Fruit fly (Drosophila melanogaster) whole organism, embryonic: ENCODE measurements around the gene Ugt303B1.

Experiments
- Adf1 ChIP-seq: fragments of 200-800 bp; sonication (Bioruptor generic); IDR thresholded peaks from 2 replicates; pipeline ENCODE4 v1.3.6; 2022; ENCODE audit warnings: missing biosample characterization, missing genetic modification characterization
- Antp ChIP-seq: fragments of 200-800 bp; sonication (Bioruptor generic); optimal IDR thresholded peaks from 3 replicates; lab custom pipeline; 2016; ENCODE audit warnings: missing biosample characterization, missing genetic modification characterization
- CG10979 ChIP-seq: fragments of 200-800 bp; sonication (Bioruptor generic); optimal IDR thresholded peaks from 2 replicates; lab custom pipeline; 2018; ENCODE audit warnings: missing biosample characterization, mild to moderate bottlenecking, missing genetic modification characterization, moderate library complexity
- CG12071 ChIP-seq: fragments of 200-800 bp; sonication (Bioruptor generic); optimal IDR thresholded peaks from 3 replicates; lab custom pipeline; 2018; ENCODE audit warnings: missing biosample characterization, mild to moderate bottlenecking, missing genetic modification characterization
- CG1647 ChIP-seq: fragments of 200-800 bp; sonication (Bioruptor generic); optimal IDR thresholded peaks from 3 replicates; lab custom pipeline; 2016; ENCODE audit warnings: missing biosample characterization, missing genetic modification characterization
- CG2199 ChIP-seq: fragments of 200-800 bp; sonication (Bioruptor generic); IDR thresholded peaks from 3 replicates; pipeline ENCODE4 v1.3.6; 2022; ENCODE audit warnings: missing biosample characterization, missing genetic modification characterization
- CG2889 ChIP-seq: fragments of 200-800 bp; sonication (Bioruptor generic); IDR thresholded peaks from 3 replicates; pipeline ENCODE4 v1.3.6; 2022; ENCODE audit warnings: missing biosample characterization, missing genetic modification characterization
- CG31224 ChIP-seq: fragments of 200-800 bp; sonication (Bioruptor generic); IDR thresholded peaks from 2 replicates; pipeline ENCODE4 v1.3.6; 2022; ENCODE audit warnings: missing biosample characterization, missing genetic modification characterization
- CG31441 ChIP-seq: fragments of 200-800 bp; sonication (Bioruptor generic); IDR thresholded peaks from 2 replicates; pipeline ENCODE4 v1.3.6; 2022; ENCODE audit warnings: missing biosample characterization, missing genetic modification characterization
- CG3163 ChIP-seq: fragments of 200-800 bp; sonication (Bioruptor generic); optimal IDR thresholded peaks from 3 replicates; lab custom pipeline; 2016; ENCODE audit warnings: missing biosample characterization, missing genetic modification characterization
- CG32772 ChIP-seq: fragments of 200-800 bp; sonication (Bioruptor generic); IDR thresholded peaks from 2 replicates; pipeline ENCODE4 v1.3.6; 2022; ENCODE audit warnings: missing biosample characterization, missing genetic modification characterization
- CG3407 ChIP-seq: fragments of 200-800 bp; sonication (Bioruptor generic); optimal IDR thresholded peaks from 2 replicates; lab custom pipeline; 2018; ENCODE audit warnings: missing biosample characterization, mild to moderate bottlenecking, missing genetic modification characterization
- CG34376 ChIP-seq: fragments of 200-800 bp; sonication (Bioruptor generic); optimal IDR thresholded peaks from 2 replicates; lab custom pipeline; 2018; ENCODE audit warnings: missing biosample characterization, mild to moderate bottlenecking, missing genetic modification characterization
- CG43689 ChIP-seq: fragments of 200-800 bp; sonication (Bioruptor generic); IDR thresholded peaks from 2 replicates; pipeline ENCODE4 v1.3.6; 2022; ENCODE audit warnings: missing biosample characterization, missing genetic modification characterization
- CG4820 ChIP-seq: fragments of 200-800 bp; sonication (Bioruptor generic); optimal IDR thresholded peaks from 3 replicates; lab custom pipeline; 2016; ENCODE audit warnings: missing biosample characterization, missing genetic modification characterization
- CG8388 ChIP-seq: fragments of 200-800 bp; sonication (Bioruptor generic); optimal IDR thresholded peaks from 2 replicates; lab custom pipeline; 2019; ENCODE audit warnings: missing biosample characterization, mild to moderate bottlenecking, missing genetic modification characterization, moderate library complexity
- Chrac-16 ChIP-seq: fragments of 200-800 bp; sonication (Bioruptor generic); optimal IDR thresholded peaks from 3 replicates; lab custom pipeline; 2016; ENCODE audit warnings: missing biosample characterization, missing genetic modification characterization
- Deaf1 ChIP-seq: fragments of 200-800 bp; optimal IDR thresholded peaks from 3 replicates; lab custom pipeline; 2019; ENCODE audit warnings: missing biosample characterization, mild to moderate bottlenecking, missing genetic modification characterization, moderate library complexity
- Ets65A ChIP-seq: fragments of 200-800 bp; sonication (Bioruptor generic); peaks from one replicate; lab custom pipeline; 2016; ENCODE audit warnings: missing biosample characterization, missing genetic modification characterization
- GATAe ChIP-seq: fragments of 200-800 bp; sonication (Bioruptor generic); conservative IDR thresholded peaks from 2 replicates; pipeline ENCODE4 v1.3.6; 2022; ENCODE audit warnings: missing biosample characterization, missing genetic modification characterization
- HLH54F ChIP-seq: fragments of 200-800 bp; sonication (Bioruptor generic); optimal IDR thresholded peaks from 3 replicates; lab custom pipeline; 2016; ENCODE audit warnings: missing biosample characterization, missing genetic modification characterization
- Jarid2 ChIP-seq: fragments of 200-800 bp; sonication (Bioruptor generic); optimal IDR thresholded peaks from 3 replicates; lab custom pipeline; 2017; ENCODE audit warnings: mild to moderate bottlenecking, missing biosample characterization, missing genetic modification reagents, missing genetic modification characterization
- MBD-R2 ChIP-seq: fragments of 200-800 bp; sonication (Bioruptor generic); IDR thresholded peaks from 2 replicates; pipeline ENCODE4 v1.3.6; 2022; ENCODE audit warnings: missing biosample characterization, missing genetic modification characterization
- Med ChIP-seq: fragments of 200-800 bp; sonication (Bioruptor generic); peaks from one replicate; lab custom pipeline; 2016; ENCODE audit warnings: missing biosample characterization, missing genetic modification characterization, mild to moderate bottlenecking, inconsistent platforms, moderate library complexity
- NK7.1 ChIP-seq: fragments of 200-800 bp; sonication (Bioruptor generic); optimal IDR thresholded peaks from 3 replicates; lab custom pipeline; 2016; ENCODE audit warnings: missing biosample characterization, missing genetic modification characterization
- NfI ChIP-seq: fragments of 200-800 bp; sonication (Bioruptor generic); optimal IDR thresholded peaks from 3 replicates; lab custom pipeline; 2018; ENCODE audit warnings: missing biosample characterization, mild to moderate bottlenecking, missing genetic modification characterization, moderate library complexity
- Optix ChIP-seq: fragments of 200-800 bp; sonication (Bioruptor generic); IDR thresholded peaks from 3 replicates; pipeline ENCODE4 v1.3.6; 2022; ENCODE audit warnings: missing biosample characterization, missing genetic modification characterization
- Side ChIP-seq: fragments of 200-800 bp; sonication (Bioruptor generic); optimal IDR thresholded peaks from 2 replicates; lab custom pipeline; 2016; ENCODE audit warnings: missing biosample characterization, missing genetic modification characterization
- Trl ChIP-seq, 3 experiments: fragments of >200 bp in 2 of 3; fragments of 200-800 bp in 1 of 3; sonication (Bioruptor generic) in 1 of 3; optimal IDR thresholded peaks; 2 replicates in 1 of 3; 3 replicates in 2 of 3; lab custom pipeline; 2016 to 2017; ENCODE audit warnings: missing biosample characterization in 1 of 3, missing genetic modification characterization in 1 of 3
- abd-A ChIP-seq: fragments of 200-800 bp; sonication (Bioruptor generic); optimal IDR thresholded peaks from 3 replicates; lab custom pipeline; 2019; ENCODE audit warnings: missing biosample characterization, mild to moderate bottlenecking, missing genetic modification characterization, moderate library complexity
- ac ChIP-seq: fragments of 200-800 bp; sonication (Bioruptor generic); optimal IDR thresholded peaks from 3 replicates; lab custom pipeline; 2017; ENCODE audit warnings: missing biosample characterization, mild to moderate bottlenecking, missing genetic modification characterization
- ara ChIP-seq: fragments of 200-800 bp; sonication (Bioruptor generic); IDR thresholded peaks from 2 replicates; pipeline ENCODE4 v1.3.6; 2022; ENCODE audit warnings: missing biosample characterization, missing genetic modification characterization
- bigmax ChIP-seq: fragments of 200-800 bp; sonication (Bioruptor generic); optimal IDR thresholded peaks from 2 replicates; lab custom pipeline; 2018; ENCODE audit warnings: missing biosample characterization, mild to moderate bottlenecking, missing genetic modification characterization
- cato ChIP-seq: fragments of 200-800 bp; sonication (Bioruptor generic); optimal IDR thresholded peaks from 2 replicates; lab custom pipeline; 2016; ENCODE audit warnings: missing biosample characterization, missing genetic modification characterization, borderline replicate concordance
- dpn ChIP-seq, 2 experiments: fragments of 200-800 bp; sonication (Bioruptor generic); optimal IDR thresholded peaks; 3 replicates each; lab custom pipeline; 2016; ENCODE audit warnings: missing biosample characterization in 2 of 2, missing genetic modification characterization in 2 of 2
- exex ChIP-seq: fragments of 200-800 bp; sonication (Bioruptor generic); optimal IDR thresholded peaks from 4 replicates; lab custom pipeline; 2018; ENCODE audit warnings: missing biosample characterization, mild to moderate bottlenecking, missing genetic modification characterization, moderate library complexity
- jing ChIP-seq: fragments of 200-800 bp; sonication (Bioruptor generic); optimal IDR thresholded peaks from 2 replicates; lab custom pipeline; 2018; ENCODE audit warnings: missing biosample characterization, mild to moderate bottlenecking, missing genetic modification characterization
- jumu ChIP-seq: fragments of 200-800 bp; sonication (Bioruptor generic); optimal IDR thresholded peaks from 3 replicates; lab custom pipeline; 2016; ENCODE audit warnings: missing biosample characterization, missing genetic modification characterization
- lilli ChIP-seq: fragments of 200-800 bp; sonication (Bioruptor generic); optimal IDR thresholded peaks from 3 replicates; lab custom pipeline; 2016; ENCODE audit warnings: missing biosample characterization, missing genetic modification characterization
- onecut ChIP-seq: fragments of 200-800 bp; sonication (Bioruptor generic); IDR thresholded peaks from 2 replicates; pipeline ENCODE4 v1.3.6; 2022; ENCODE audit warnings: missing biosample characterization, missing genetic modification characterization
- otp ChIP-seq: fragments of 200-800 bp; sonication (Bioruptor generic); IDR thresholded peaks from 3 replicates; pipeline ENCODE4, ENCODE4 v1.3.6; 2022; ENCODE audit warnings: missing biosample characterization, missing genetic modification characterization
- tup ChIP-seq: fragments of 200-800 bp; sonication (Bioruptor generic); optimal IDR thresholded peaks from 2 replicates; lab custom pipeline; 2016; ENCODE audit warnings: missing biosample characterization, mild to moderate bottlenecking, missing genetic modification characterization, moderate library complexity
- tx ChIP-seq: fragments of 200-800 bp; sonication (Bioruptor generic); optimal IDR thresholded peaks from 2 replicates; lab custom pipeline; 2016; ENCODE audit warnings: missing biosample characterization, missing genetic modification characterization
- zen ChIP-seq: fragments of 200-800 bp; sonication (Bioruptor generic); optimal IDR thresholded peaks from 3 replicates; lab custom pipeline; 2018; ENCODE audit warnings: missing biosample characterization, mild to moderate bottlenecking, missing genetic modification characterization, moderate library complexity

The Ugt303B1 gene

DNA sequence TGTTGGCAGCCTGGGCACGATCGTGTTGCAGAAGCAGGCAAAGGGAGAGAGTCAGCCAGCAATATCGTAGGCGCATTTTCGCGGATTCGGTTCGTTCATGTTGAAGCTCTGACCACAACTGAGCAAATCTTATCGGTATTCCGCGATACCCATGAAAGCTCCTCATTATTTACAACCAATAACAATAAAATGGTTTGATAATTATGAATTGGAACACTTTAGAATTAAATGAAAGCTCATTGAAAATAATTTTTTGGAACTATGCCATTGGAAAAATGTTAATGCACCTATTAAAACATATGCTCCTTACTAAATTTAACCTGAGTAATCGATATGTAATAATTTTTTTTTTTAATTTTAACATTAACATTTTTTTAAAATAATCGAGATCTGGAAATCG is at the start of gene Ugt303B1:
Ugt303B1 (minus strand) TSS at position 101 of the 400 bp plus-strand sequence.
- no peak for TF ChIP-seq MBD-R2
- no peak for TF ChIP-seq Deaf1
- no peak for TF ChIP-seq CG12071 (GFP tag; lab: Kevin White, UChicago)
- no peak for TF ChIP-seq HLH54F (GFP tag; lab: Kevin White, UChicago)
- TF ChIP-seq CG8388 (GFP tag; lab: Kevin White, UChicago), result no peak
- no peak for TF ChIP-seq lilli (GFP tag; lab: Kevin White, UChicago)
- TF ChIP-seq tup (GFP tag; lab: Kevin White, UChicago), result no peak
- TF ChIP-seq NK7.1 (GFP tag; lab: Kevin White, UChicago), result no peak
- TF ChIP-seq CG34376 (GFP tag; lab: Kevin White, UChicago), result peak; percentile 34
- peak; percentile 45 for TF ChIP-seq GATAe (GFP tag; lab: Robert Waterston, UW)
- peak; percentile 58 for TF ChIP-seq exex (tag; lab: Kevin White, UChicago)
- no peak for TF ChIP-seq Antp (GFP tag; lab: Kevin White, UChicago)

- no peak for TF ChIP-seq Optix
- TF ChIP-seq tx (GFP tag; lab: Kevin White, UChicago), result no peak
- TF ChIP-seq Adf1 (GFP tag; lab: Robert Waterston, UW), result no peak
- no peak for TF ChIP-seq Chrac-16 (GFP tag; lab: Kevin White, UChicago)
- TF ChIP-seq CG43689 (GFP tag; lab: Robert Waterston, UW), result no peak
- TF ChIP-seq Med, result peak; percentile 51
- peak; percentile 73 for TF ChIP-seq onecut (GFP tag; lab: Robert Waterston, UW)
- TF ChIP-seq CG2889 (GFP tag; lab: Robert Waterston, UW), result no peak
- no peak for TF ChIP-seq Antp (GFP tag; lab: Kevin White, UChicago)
- no peak for TF ChIP-seq CG4820
- TF ChIP-seq otp (GFP tag; lab: Robert Waterston, UW), result no peak
- TF ChIP-seq Side (GFP tag; lab: Kevin White, UChicago), result no peak
- TF ChIP-seq CG31224 (GFP tag; lab: Robert Waterston, UW), result no peak
Measured at dm6 chr3R:23576618-23577017, 40.1 kb upstream of the Ugt303B1 start.

- peak; percentile 84 for TF ChIP-seq Ets65A (GFP tag; lab: Kevin White, UChicago)
- TF ChIP-seq CG3407, result no peak
Measured at dm6 chr3R:23569195-23569594, 32.7 kb upstream of the Ugt303B1 start.

DNA sequence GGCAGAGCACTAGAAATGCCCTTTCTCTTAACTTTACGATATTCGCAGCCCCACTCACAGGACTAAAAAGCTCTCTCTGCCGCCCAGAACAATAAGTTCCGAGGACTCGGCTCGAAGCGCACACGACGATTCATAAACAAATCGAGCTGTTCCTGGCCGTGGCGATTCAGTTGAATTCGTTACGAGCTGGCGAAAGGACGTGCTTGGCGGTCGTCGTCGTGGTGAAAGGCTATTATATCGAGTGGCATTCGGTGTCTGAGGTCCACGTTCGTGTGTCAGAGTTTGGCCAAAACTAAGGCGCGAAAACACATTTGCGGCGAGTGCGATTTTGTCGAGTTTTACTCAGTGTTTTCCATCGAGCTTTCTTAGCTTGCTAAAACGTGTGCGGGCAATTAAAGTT is 20.7 kb upstream of the Ugt303B1 start, which contains the start of gene beat-IV:
beat-IV (plus strand) TSS at position 169 of the 400 bp plus-strand sequence.
- TF ChIP-seq CG31441 (GFP tag; lab: Robert Waterston, UW), result no peak
- TF ChIP-seq CG1647 (GFP tag; lab: Kevin White, UChicago), result no peak
- no peak for TF ChIP-seq cato (GFP tag; lab: Kevin White, UChicago)
- peak; percentile 50 for TF ChIP-seq abd-A (tag; lab: Kevin White, UChicago)
- TF ChIP-seq dpn (GFP tag; optimal IDR thresholded peaks at IDR 0.05; lab: Kevin White, UChicago), result no peak
- TF ChIP-seq Jarid2 (GFP tag; lab: Kevin White, UChicago), result peak; percentile 56
- TF ChIP-seq Deaf1, result peak; percentile 94
- TF ChIP-seq jumu (GFP tag; lab: Kevin White, UChicago), result no peak
- TF ChIP-seq ac (GFP tag; lab: Kevin White, UChicago), result no peak
- no peak for TF ChIP-seq ara (GFP tag; lab: Robert Waterston, UW)
- peak; percentile 5 to 12 for TF ChIP-seq Trl (optimal IDR thresholded peaks at IDR 0.05; lab: Kevin White, UChicago)
- no peak for TF ChIP-seq Trl (GFP tag; optimal IDR thresholded peaks at IDR 0.05; lab: Kevin White, UChicago)
- TF ChIP-seq zen (tag; lab: Kevin White, UChicago), result no peak
- TF ChIP-seq CG10979 (tag; lab: Kevin White, UChicago), result no peak
- TF ChIP-seq CG2199 (GFP tag; lab: Robert Waterston, UW), result no peak
- TF ChIP-seq CG32772, result no peak
- TF ChIP-seq CG3163 (GFP tag; lab: Kevin White, UChicago), result peak; percentile 8
- TF ChIP-seq NK7.1 (GFP tag; lab: Kevin White, UChicago), result no peak
- no peak for TF ChIP-seq jing (GFP tag; lab: Kevin White, UChicago)
- TF ChIP-seq bigmax (GFP tag; lab: Kevin White, UChicago), result no peak
- no peak for TF ChIP-seq NfI
